Worm (Caenorhabditis elegans) whole organism, L4 larva: Measurements from ENCODE around the gene T19B10.2.

ENCODE experiments used
- F10B5.3 ChIP-seq: sonication (generic microtip); optimal IDR thresholded peaks from 2 replicates; lab custom pipeline; 2016; ENCODE audit warnings: mild to moderate bottlenecking, missing genetic modification characterization, missing compliant biosample characterization
- F26F4.8 ChIP-seq: fragments of 200-800 bp; sonication (Bioruptor generic); conservative IDR thresholded peaks from 2 replicates; pipeline ENCODE4 v1.3.6; 2022; ENCODE audit warnings: missing genetic modification characterization, missing compliant biosample characterization
- T26A8.4 ChIP-seq: fragments of 200-800 bp; sonication (Bioruptor generic); IDR thresholded peaks from 2 replicates; pipeline ENCODE4 v1.3.6; 2022; ENCODE audit warnings: missing genetic modification characterization, missing compliant biosample characterization
- Y5F2A.4 ChIP-seq: fragments of 200-800 bp; sonication (Bioruptor generic); optimal IDR thresholded peaks from 2 replicates; lab custom pipeline; 2018; ENCODE audit warnings: mild to moderate bottlenecking, missing genetic modification characterization, missing compliant biosample characterization
- ZK546.5 ChIP-seq, 2 experiments: sonication (generic microtip); optimal IDR thresholded peaks; 2 replicates each; lab custom pipeline; 2017; ENCODE audit warnings: missing biosample characterization in 2 of 2, missing genetic modification characterization in 2 of 2
- aha-1 ChIP-seq: fragments of 150-350 bp; peaks from one replicate; lab custom pipeline; 2014; ENCODE audit warnings: missing biosample characterization, missing genetic modification characterization
- ama-1 ChIP-seq: fragments of 150-350 bp; optimal IDR thresholded peaks from 2 replicates; lab custom pipeline; 2014; ENCODE audit warnings: inconsistent platforms, mixed read lengths
- ceh-28 ChIP-seq: fragments of 150-350 bp; optimal IDR thresholded peaks from 2 replicates; lab custom pipeline; 2014; ENCODE audit warnings: missing biosample characterization, missing genetic modification reagents, missing genetic modification characterization
- ces-1 ChIP-seq: fragments of 150-350 bp; sonication (generic microtip); optimal IDR thresholded peaks from 4 replicates; lab custom pipeline; 2014; ENCODE audit warnings: missing biosample characterization, missing genetic modification reagents, missing genetic modification characterization
- cey-2 ChIP-seq: sonication (generic microtip); optimal IDR thresholded peaks from 3 replicates; lab custom pipeline; 2017; ENCODE audit warnings: missing genetic modification characterization, mild to moderate bottlenecking, missing compliant biosample characterization, antibody characterized with exemption, borderline replicate concordance; ENCODE audit not compliant: insufficient read depth
- ctbp-1 ChIP-seq: fragments of 200-800 bp; sonication (Bioruptor generic); IDR thresholded peaks from 2 replicates; pipeline ENCODE4 v1.3.6; 2022; ENCODE audit warnings: missing genetic modification reagents, missing genetic modification characterization, missing compliant biosample characterization
- daf-19 ChIP-seq: fragments of 200-800 bp; sonication (Bioruptor generic); conservative IDR thresholded peaks from 2 replicates; pipeline ENCODE4 v1.3.6; 2022; ENCODE audit warnings: missing genetic modification characterization, missing compliant biosample characterization
- dpl-1 ChIP-seq: fragments of 150-350 bp; optimal IDR thresholded peaks from 2 replicates; lab custom pipeline; 2014; ENCODE audit warnings: missing biosample characterization, missing genetic modification reagents, missing genetic modification characterization
- duxl-1 ChIP-seq: sonication (generic microtip); optimal IDR thresholded peaks from 2 replicates; lab custom pipeline; 2016; ENCODE audit warnings: mild to moderate bottlenecking, missing genetic modification characterization, moderate library complexity, missing compliant biosample characterization; ENCODE audit not compliant: poor library complexity
- fkh-10 ChIP-seq: fragments of 150-350 bp; optimal IDR thresholded peaks from 2 replicates; lab custom pipeline; 2014; ENCODE audit warnings: missing biosample characterization, missing genetic modification reagents, missing genetic modification characterization
- hif-1 ChIP-seq, 2 experiments: sonication (generic microtip); optimal IDR thresholded peaks; 2 replicates each; lab custom pipeline; 2016 to 2017; ENCODE audit warnings: missing compliant biosample characterization in 2 of 2, missing genetic modification characterization in 2 of 2, missing genetic modification reagents in 2 of 2, missing genotype in 2 of 2, mild to moderate bottlenecking in 1 of 2
- hlh-30 ChIP-seq: sonication (generic microtip); optimal IDR thresholded peaks from 2 replicates; lab custom pipeline; 2017; ENCODE audit warnings: antibody characterized with exemption, mild to moderate bottlenecking, missing genetic modification characterization, missing compliant biosample characterization; ENCODE audit not compliant: insufficient read depth
- lin-29 ChIP-seq: fragments of 200-800 bp; sonication (Bioruptor generic); IDR thresholded peaks from 2 replicates; pipeline ENCODE4 v1.3.6; 2022; ENCODE audit warnings: missing genetic modification reagents, missing genetic modification characterization, missing compliant biosample characterization
- lin-39 ChIP-seq: fragments of 150-350 bp; optimal IDR thresholded peaks from 2 replicates; lab custom pipeline; 2014; ENCODE audit warnings: missing biosample characterization, missing genetic modification reagents, missing genetic modification characterization
- lsy-2 ChIP-seq, 2 experiments: fragments of 150-350 bp in 1 of 2; sonication (generic microtip) in 1 of 2; optimal IDR thresholded peaks; 2 replicates each; lab custom pipeline; 2014 to 2017; ENCODE audit warnings: missing biosample characterization in 2 of 2, missing genetic modification characterization in 2 of 2
- madf-5 ChIP-seq, 2 experiments: fragments of 200-800 bp; sonication (Bioruptor generic); IDR thresholded peaks; 2 replicates each; pipeline ENCODE4 v1.3.6; 2022; ENCODE audit warnings: missing compliant biosample characterization in 2 of 2, missing genetic modification characterization in 2 of 2
- madf-9 ChIP-seq: fragments of 200-800 bp; sonication (Bioruptor generic); conservative IDR thresholded peaks from 2 replicates; pipeline ENCODE4 v1.3.6; 2022; ENCODE audit warnings: missing genetic modification reagents, missing genetic modification characterization, missing compliant biosample characterization
- mep-1 ChIP-seq: fragments of 150-350 bp; sonication (generic microtip); optimal IDR thresholded peaks from 3 replicates; lab custom pipeline; 2014; ENCODE audit warnings: missing biosample characterization, missing genetic modification characterization
- nhr-111 ChIP-seq: fragments of 200-800 bp; sonication (Bioruptor generic); optimal IDR thresholded peaks from 2 replicates; lab custom pipeline; 2018; ENCODE audit warnings: mild to moderate bottlenecking, missing genetic modification characterization, missing compliant biosample characterization
- nhr-76 ChIP-seq: fragments of 150-350 bp; optimal IDR thresholded peaks from 2 replicates; lab custom pipeline; 2014; ENCODE audit warnings: missing biosample characterization, missing genetic modification characterization
- nhr-77 ChIP-seq: fragments of 150-350 bp; optimal IDR thresholded peaks from 2 replicates; lab custom pipeline; 2014; ENCODE audit warnings: missing biosample characterization, missing genetic modification characterization
- sdz-12 ChIP-seq: fragments of 200-800 bp; sonication (Bioruptor generic); optimal IDR thresholded peaks from 2 replicates; lab custom pipeline; 2018; ENCODE audit warnings: mild to moderate bottlenecking, missing genetic modification characterization, missing compliant biosample characterization
- set-16 ChIP-seq: fragments of 200-800 bp; sonication (Bioruptor generic); IDR thresholded peaks from 2 replicates; pipeline ENCODE4 v1.3.6; 2022; ENCODE audit warnings: missing genetic modification reagents, missing genetic modification characterization, missing compliant biosample characterization
- tra-1 ChIP-seq: fragments of 200-800 bp; sonication (Bioruptor generic); IDR thresholded peaks from 2 replicates; pipeline ENCODE4 v1.3.6; 2022; ENCODE audit warnings: missing genetic modification reagents, missing genetic modification characterization, missing compliant biosample characterization
- unc-62 ChIP-seq, 3 experiments: fragments of 150-350 bp in 1 of 3; sonication (generic microtip); optimal IDR thresholded peaks in 2 of 3; peaks in 1 of 3; 1 replicate in 1 of 3; 2 replicates in 2 of 3; lab custom pipeline; 2014 to 2017; ENCODE audit warnings: missing biosample characterization in 3 of 3, missing genetic modification characterization in 3 of 3, missing genetic modification reagents in 3 of 3, missing genotype in 1 of 3
- zip-2 ChIP-seq: fragments of 150-350 bp; optimal IDR thresholded peaks from 2 replicates; lab custom pipeline; 2014; ENCODE audit warnings: missing biosample characterization, missing genetic modification characterization

Gene T19B10.2

DNA sequence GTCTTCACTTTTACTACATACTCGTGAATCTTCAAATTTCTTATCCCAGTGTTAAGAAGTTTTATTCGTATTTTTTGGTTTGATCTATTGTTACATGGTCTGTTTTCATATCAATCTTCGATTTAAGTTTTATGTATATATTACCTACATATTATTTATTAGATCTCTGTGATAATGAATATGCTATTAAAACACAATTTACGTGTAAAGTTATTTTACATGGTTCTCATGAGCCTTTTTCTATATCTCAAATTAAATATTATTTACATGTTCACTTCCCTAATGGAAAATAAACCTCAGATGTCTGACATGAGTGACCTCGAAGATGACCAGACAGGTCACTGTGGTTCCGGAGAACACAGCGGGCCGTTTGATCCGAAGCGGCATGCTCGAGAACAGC, 23.4 kb downstream of the T19B10.2 start, which contains the start of gene mxl-1:
mxl-1 (plus strand) TSS at position 301 of the 400 bp plus-strand sequence.
- TF ChIP-seq hif-1 (tag; optimal IDR thresholded peaks at IDR 0.05; lab: Kevin White, UChicago) (no peak), tra-1 (no peak), Y5F2A.4 (no peak), ctbp-1 (GFP tag; lab: Robert Waterston, UW) (no peak), ZK546.5 (tag; optimal IDR thresholded peaks at IDR 0.05; lab: Kevin White, UChicago) (no peak), unc-62 (GFP tag; optimal IDR thresholded peaks at IDR 0.05 in 1 of 2; lab: Kevin White, UChicago) (no peak), unc-62 (tag; optimal IDR thresholded peaks at IDR 0.05; lab: Kevin White, UChicago) (no peak), sdz-12 (GFP tag; lab: Kevin White, UChicago) (no peak), nhr-76 (no peak), lin-29 (GFP tag; lab: Robert Waterston, UW) (no peak), lsy-2 (tag; optimal IDR thresholded peaks at IDR 0.05; lab: Kevin White, UChicago) (no peak), nhr-77 (tag; lab: Kevin White, UChicago) (no peak), cey-2 (tag; lab: Kevin White, UChicago) (no peak), mep-1 (no peak)

DNA sequence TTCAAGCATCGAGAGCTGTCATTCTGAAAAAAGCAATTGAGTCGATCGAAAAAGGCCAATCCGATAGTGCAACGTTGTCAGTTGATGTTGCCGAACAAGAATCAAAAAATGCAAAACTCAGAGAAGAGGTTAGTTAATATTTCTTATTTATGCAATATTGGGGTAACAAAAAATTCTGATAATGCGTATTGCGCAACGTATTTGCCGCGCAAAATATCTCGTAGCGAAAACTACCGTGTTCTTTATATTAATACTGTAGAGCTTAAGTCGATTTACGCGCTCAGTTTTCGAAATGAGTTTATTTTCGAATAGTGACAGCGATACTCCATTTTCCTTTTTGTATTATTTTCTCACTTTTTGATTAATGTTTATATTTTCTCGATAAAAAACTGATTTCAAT, 23.9 kb downstream of the T19B10.2 start:
- TF ChIP-seq nhr-111 (GFP tag; lab: Kevin White, UChicago): no peak
- peak in 1 of 2 experiments; percentile 93 for TF ChIP-seq unc-62 (GFP tag; optimal IDR thresholded peaks at IDR 0.05 in 1 of 2; lab: Kevin White, UChicago)
- no peak for TF ChIP-seq unc-62 (tag; optimal IDR thresholded peaks at IDR 0.05; lab: Kevin White, UChicago)
- TF ChIP-seq, all 104 proteins: peak for 1

ce11 chrV:11247846-11248245, 26.7 kb downstream of the T19B10.2 start, which contains the start of gene mam-4:
Gene mam-4 (plus strand): TSS chrV:11248146.
- TF ChIP-seq nhr-111 (GFP tag; lab: Kevin White, UChicago): no peak
- peak in 1 of 2 experiments; percentile 53 for TF ChIP-seq unc-62 (GFP tag; optimal IDR thresholded peaks at IDR 0.05 in 1 of 2; lab: Kevin White, UChicago)
- no peak for TF ChIP-seq unc-62 (tag; optimal IDR thresholded peaks at IDR 0.05; lab: Kevin White, UChicago)
- TF ChIP-seq fkh-10: no peak
- TF ChIP-seq, all 104 proteins: peak for 1

DNA sequence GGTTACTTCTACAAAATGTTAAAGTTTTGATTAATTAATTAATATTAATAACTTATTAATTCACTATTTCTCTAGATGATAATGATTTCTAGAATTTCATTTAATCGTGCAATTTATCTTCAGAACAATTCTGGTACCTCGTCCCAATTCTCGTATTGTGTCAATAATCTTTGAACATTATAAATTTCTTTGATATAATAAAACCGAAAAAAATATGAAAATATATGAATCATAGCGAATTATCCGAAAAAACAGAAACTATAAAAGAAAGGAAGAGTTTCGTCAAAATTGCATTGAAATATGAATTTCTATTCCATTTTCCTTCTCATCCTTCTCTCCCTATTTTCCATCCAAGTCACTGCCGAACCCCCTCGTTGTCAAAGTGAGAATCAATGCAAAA, 29.6 kb downstream of the T19B10.2 start, which contains the start of gene T19B10.12:
T19B10.12 (plus strand) TSS at position 301 of the 400 bp plus-strand sequence.
- TF ChIP-seq tra-1 (no peak), aha-1 (peak; percentile 27), T26A8.4 (GFP tag; lab: Robert Waterston, UW) (no peak)
- TF ChIP-seq, all 104 proteins: peak for 1

- TF ChIP-seq dpl-1 (GFP tag; lab: Kevin White, UChicago): no peak
- TF ChIP-seq madf-5 (GFP tag; IDR thresholded peaks at IDR 0.05; lab: Robert Waterston, UW): no peak
- no peak for TF ChIP-seq zip-2
- peak in 1 of 2 experiments; percentile 95 for TF ChIP-seq unc-62 (GFP tag; optimal IDR thresholded peaks at IDR 0.05 in 1 of 2; lab: Kevin White, UChicago)
- no peak for TF ChIP-seq unc-62 (tag; optimal IDR thresholded peaks at IDR 0.05; lab: Kevin White, UChicago)
- no peak for TF ChIP-seq set-16 (GFP tag; lab: Robert Waterston, UW)
- no peak for TF ChIP-seq cey-2 (tag; lab: Kevin White, UChicago)
- TF ChIP-seq, all 104 proteins: peak for 1
These were observed 30.7 kb downstream of the T19B10.2 start for ce11 chrV:11251798-11252197.

- TF ChIP-seq ZK546.5 (tag; optimal IDR thresholded peaks at IDR 0.05; lab: Kevin White, UChicago) (no peak), ama-1 (no peak), ceh-28 (tag; lab: Kevin White, UChicago) (no peak), F26F4.8 (no peak), mep-1 (no peak), tra-1 (no peak), nhr-77 (tag; lab: Kevin White, UChicago) (no peak), hlh-30 (tag; lab: Kevin White, UChicago) (no peak), lin-39 (tag; lab: Kevin White, UChicago) (no peak), daf-19 (GFP tag; lab: Robert Waterston, UW) (no peak), madf-9 (GFP tag; lab: Robert Waterston, UW) (no peak), ces-1 (GFP tag; lab: Kevin White, UChicago) (no peak), duxl-1 (tag; lab: Kevin White, UChicago) (no peak), F10B5.3 (tag; lab: Kevin White, UChicago) (no peak)
These were observed 31.3 kb downstream of the T19B10.2 start, which contains the start of gene srsx-33 for ce11 chrV:11252429-11252828. Gene srsx-33 (minus strand): TSS chrV:11252529.
